Worm (Caenorhabditis elegans): ENCODE results near the gene ver-4.

DNA sequence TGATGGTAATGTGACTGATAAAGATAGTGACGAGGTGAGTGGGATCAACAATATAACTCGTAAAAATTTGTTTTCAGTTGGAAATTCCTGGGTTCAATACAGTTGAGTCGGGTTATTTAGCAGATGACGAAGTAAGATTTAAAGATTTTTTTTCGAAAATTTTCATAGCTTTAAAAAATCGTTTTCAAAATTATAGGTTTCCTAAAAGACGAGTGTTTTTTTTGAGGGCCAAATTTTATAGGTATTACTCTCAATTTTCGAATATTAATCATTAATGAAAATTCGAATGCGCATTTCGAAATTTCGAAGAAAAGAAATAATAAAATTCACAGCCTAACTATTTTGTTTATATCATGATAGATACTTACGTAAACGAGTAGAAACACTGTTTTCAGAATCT, 11.0 kb upstream of the ver-4 start:
- TF ChIP-seq pag-3 (tag; optimal IDR thresholded peaks at IDR 0.05; ENCODE audit: borderline replicate concordance, insufficient read depth) = no peak
- no peak for TF ChIP-seq snpc-4 (tag; optimal IDR thresholded peaks at IDR 0.05)
- no peak for TF ChIP-seq lin-35 (GFP tag; optimal IDR thresholded peaks at IDR 0.05)
- TF ChIP-seq ztf-11 (tag; optimal IDR thresholded peaks at IDR 0.05) = no peak
- TF ChIP-seq nhr-237 (tag; optimal IDR thresholded peaks at IDR 0.05) = no peak
- TF ChIP-seq lin-13 (GFP tag; optimal IDR thresholded peaks at IDR 0.05) = no peak
- no peak for TF ChIP-seq nhr-28 (tag; optimal IDR thresholded peaks at IDR 0.05)
- no peak for TF ChIP-seq unc-62 (GFP tag; optimal IDR thresholded peaks at IDR 0.05)
- TF ChIP-seq nhr-77 (tag; optimal IDR thresholded peaks at IDR 0.05) = no peak
- no peak for TF ChIP-seq ceh-82 (tag; optimal IDR thresholded peaks at IDR 0.05)
- TF ChIP-seq aha-1 (tag; optimal IDR thresholded peaks at IDR 0.05) = no peak

Data from whole organism, L1 larva.